Fruit fly (Drosophila melanogaster) whole organism, embryonic: ENCODE results near the gene CG8891.

ENCODE experiments used
- ATbp ChIP-seq: fragments of 200-800 bp; sonication (Bioruptor generic); optimal IDR thresholded peaks from 2 replicates; lab custom pipeline; 2017; ENCODE audit warnings: missing biosample characterization, mild to moderate bottlenecking, missing genetic modification characterization, missing genetic modification reagents
- Ada2b ChIP-seq: fragments of 200-800 bp; sonication (Bioruptor generic); IDR thresholded peaks from 2 replicates; pipeline ENCODE4 v1.3.6; 2022; ENCODE audit warnings: missing biosample characterization, missing genetic modification characterization
- CG10209 ChIP-seq: fragments of 200-800 bp; sonication (Bioruptor generic); optimal IDR thresholded peaks from 3 replicates; lab custom pipeline; 2017; ENCODE audit warnings: missing biosample characterization, mild to moderate bottlenecking, missing genetic modification characterization, missing genetic modification reagents
- CG1024 ChIP-seq: fragments of 200-800 bp; sonication (Bioruptor generic); IDR thresholded peaks from 2 replicates; pipeline ENCODE4 v1.3.6; 2022; ENCODE audit warnings: missing biosample characterization, missing genetic modification characterization
- CG11695 ChIP-seq: fragments of 200-800 bp; sonication (Bioruptor generic); IDR thresholded peaks from 3 replicates; pipeline ENCODE4 v1.3.6; 2022; ENCODE audit warnings: missing biosample characterization, missing genetic modification characterization
- CG12104 ChIP-seq: fragments of 200-800 bp; sonication (Bioruptor generic); optimal IDR thresholded peaks from 3 replicates; lab custom pipeline; 2016; ENCODE audit warnings: missing biosample characterization, missing genetic modification characterization
- CG14667 ChIP-seq: fragments of 200-800 bp; sonication (Bioruptor generic); IDR thresholded peaks from 2 replicates; pipeline ENCODE4 v1.3.6; 2022; ENCODE audit warnings: missing biosample characterization, missing genetic modification characterization
- CG1602 ChIP-seq: fragments of 200-800 bp; sonication (Bioruptor generic); optimal IDR thresholded peaks from 3 replicates; lab custom pipeline; 2016; ENCODE audit warnings: missing biosample characterization, missing genetic modification characterization
- CG17328 ChIP-seq: fragments of 200-800 bp; sonication (Bioruptor generic); IDR thresholded peaks from 2 replicates; pipeline ENCODE4 v1.3.6; 2022; ENCODE audit warnings: missing biosample characterization, missing genetic modification characterization
- CG17568 ChIP-seq: fragments of 200-800 bp; sonication (Bioruptor generic); optimal IDR thresholded peaks from 2 replicates; lab custom pipeline; 2018; ENCODE audit warnings: missing biosample characterization, mild to moderate bottlenecking, missing genetic modification characterization, moderate library complexity
- CG31224 ChIP-seq: fragments of 200-800 bp; sonication (Bioruptor generic); IDR thresholded peaks from 2 replicates; pipeline ENCODE4 v1.3.6; 2022; ENCODE audit warnings: missing biosample characterization, missing genetic modification characterization
- CG31388 ChIP-seq: fragments of 200-800 bp; sonication (Bioruptor generic); optimal IDR thresholded peaks from 2 replicates; lab custom pipeline; 2016; ENCODE audit warnings: missing biosample characterization, missing genetic modification characterization
- CG33213 ChIP-seq: fragments of 200-800 bp; sonication (Bioruptor generic); optimal IDR thresholded peaks from 3 replicates; lab custom pipeline; 2016; ENCODE audit warnings: missing biosample characterization, missing genetic modification characterization
- CG33557 ChIP-seq: fragments of 200-800 bp; sonication (Bioruptor generic); optimal IDR thresholded peaks from 2 replicates; lab custom pipeline; 2019; ENCODE audit warnings: missing biosample characterization, mild to moderate bottlenecking, missing genetic modification characterization, moderate library complexity
- CG3847 ChIP-seq: fragments of 200-800 bp; sonication (Bioruptor generic); IDR thresholded peaks from 2 replicates; pipeline ENCODE4 v1.3.6; 2022; ENCODE audit warnings: missing biosample characterization, missing genetic modification characterization
- CG4360 ChIP-seq: fragments of 200-800 bp; sonication (Bioruptor generic); IDR thresholded peaks from 2 replicates; pipeline ENCODE4 v1.3.6; 2022; ENCODE audit warnings: missing biosample characterization, missing genetic modification characterization
- CG4707 ChIP-seq: fragments of 200-800 bp; sonication (Bioruptor generic); optimal IDR thresholded peaks from 2 replicates; lab custom pipeline; 2018; ENCODE audit warnings: missing biosample characterization, mild to moderate bottlenecking, missing genetic modification characterization, moderate library complexity
- CG4730 ChIP-seq: fragments of 200-800 bp; sonication (Bioruptor generic); IDR thresholded peaks from 2 replicates; pipeline ENCODE4 v1.3.6; 2022; ENCODE audit warnings: missing biosample characterization, missing genetic modification characterization
- CG6689 ChIP-seq: fragments of 200-800 bp; sonication (Bioruptor generic); IDR thresholded peaks from 2 replicates; pipeline ENCODE4 v1.3.6; 2022; ENCODE audit warnings: missing biosample characterization, missing genetic modification characterization
- CG8290 ChIP-seq, 3 experiments: fragments of 200-800 bp; sonication (Bioruptor generic); optimal IDR thresholded peaks; 2 replicates each; lab custom pipeline; 2016 to 2019; ENCODE audit warnings: missing biosample characterization in 3 of 3, missing genetic modification characterization in 3 of 3, mild to moderate bottlenecking in 2 of 3, moderate library complexity in 1 of 3
- CrebB ChIP-seq: fragments of 200-800 bp; sonication (Bioruptor generic); optimal IDR thresholded peaks from 3 replicates; lab custom pipeline; 2018; ENCODE audit warnings: missing biosample characterization, mild to moderate bottlenecking, missing genetic modification characterization
- Fer3 ChIP-seq: fragments of 200-800 bp; sonication (Bioruptor generic); optimal IDR thresholded peaks from 2 replicates; lab custom pipeline; 2018; ENCODE audit warnings: missing biosample characterization, mild to moderate bottlenecking, missing genetic modification characterization, moderate library complexity
- HHEX ChIP-seq: fragments of 200-800 bp; sonication (Bioruptor generic); optimal IDR thresholded peaks from 3 replicates; lab custom pipeline; 2017; ENCODE audit warnings: missing biosample characterization, mild to moderate bottlenecking, missing genetic modification characterization, missing genetic modification reagents
- Hmr ChIP-seq: fragments of 200-800 bp; sonication (Bioruptor generic); optimal IDR thresholded peaks from 3 replicates; lab custom pipeline; 2017; ENCODE audit warnings: mild to moderate bottlenecking, missing biosample characterization, missing genetic modification reagents, missing genetic modification characterization
- Hsf ChIP-seq: fragments of 200-800 bp; sonication (Bioruptor generic); optimal IDR thresholded peaks from 3 replicates; lab custom pipeline; 2016; ENCODE audit warnings: missing biosample characterization, missing genetic modification characterization
- Kr ChIP-seq: fragments of 200-800 bp; sonication (Bioruptor generic); optimal IDR thresholded peaks from 2 replicates; lab custom pipeline; 2017; ENCODE audit warnings: missing biosample characterization, mild to moderate bottlenecking, missing genetic modification characterization
- Scr ChIP-seq: fragments of 200-800 bp; sonication (Bioruptor generic); IDR thresholded peaks from 2 replicates; pipeline ENCODE4 v1.3.6; 2022; ENCODE audit warnings: missing biosample characterization, missing genetic modification characterization; ENCODE audit not compliant: partially characterized antibody
- Six4 ChIP-seq: fragments of 200-800 bp; sonication (Bioruptor generic); optimal IDR thresholded peaks from 2 replicates; lab custom pipeline; 2016; ENCODE audit warnings: missing biosample characterization, missing genetic modification characterization
- Xbp1 ChIP-seq: fragments of 200-800 bp; sonication (Bioruptor generic); optimal IDR thresholded peaks from 3 replicates; lab custom pipeline; 2016; ENCODE audit warnings: missing biosample characterization, mild to moderate bottlenecking, missing genetic modification characterization
- amos ChIP-seq: fragments of 200-800 bp; sonication (Bioruptor generic); IDR thresholded peaks from 2 replicates; pipeline ENCODE4 v1.3.6; 2022; ENCODE audit warnings: missing biosample characterization, missing genetic modification characterization; ENCODE audit not compliant: partially characterized antibody
- az2 ChIP-seq: fragments of 200-800 bp; sonication (Bioruptor generic); optimal IDR thresholded peaks from 3 replicates; lab custom pipeline; 2016; ENCODE audit warnings: missing biosample characterization, missing genetic modification characterization
- dmrt99B ChIP-seq: fragments of 200-800 bp; sonication (Bioruptor generic); optimal IDR thresholded peaks from 2 replicates; lab custom pipeline; 2018; ENCODE audit warnings: missing biosample characterization, mild to moderate bottlenecking, missing genetic modification characterization, moderate library complexity
- eyg ChIP-seq: fragments of 200-800 bp; sonication (Bioruptor generic); optimal IDR thresholded peaks from 3 replicates; lab custom pipeline; 2016; ENCODE audit warnings: missing biosample characterization, missing genetic modification characterization
- fd102C ChIP-seq: fragments of 200-800 bp; sonication (Bioruptor generic); optimal IDR thresholded peaks from 2 replicates; lab custom pipeline; 2018; ENCODE audit warnings: missing biosample characterization, mild to moderate bottlenecking, missing genetic modification characterization, moderate library complexity
- fd64A ChIP-seq: fragments of 200-800 bp; sonication (Bioruptor generic); optimal IDR thresholded peaks from 3 replicates; lab custom pipeline; 2018; ENCODE audit warnings: missing biosample characterization, mild to moderate bottlenecking, missing genetic modification characterization
- gcm2 ChIP-seq: fragments of 200-800 bp; sonication (Bioruptor generic); optimal IDR thresholded peaks from 2 replicates; lab custom pipeline; 2016; ENCODE audit warnings: missing biosample characterization, missing genetic modification characterization
- jigr1 ChIP-seq: fragments of 200-800 bp; sonication (Bioruptor generic); IDR thresholded peaks from 3 replicates; pipeline ENCODE4 v1.3.6; 2022; ENCODE audit warnings: missing biosample characterization, missing genetic modification characterization
- jumu ChIP-seq: fragments of 200-800 bp; sonication (Bioruptor generic); optimal IDR thresholded peaks from 3 replicates; lab custom pipeline; 2016; ENCODE audit warnings: missing biosample characterization, missing genetic modification characterization
- ken ChIP-seq: fragments of 200-800 bp; sonication (Bioruptor generic); IDR thresholded peaks from 3 replicates; pipeline ENCODE4 v1.3.6; 2022; ENCODE audit warnings: missing biosample characterization, missing genetic modification characterization
- lola ChIP-seq, 3 experiments: fragments of >200 bp in 2 of 3; fragments of 200-800 bp in 1 of 3; sonication (Bioruptor generic) in 1 of 3; optimal IDR thresholded peaks; 2 replicates each; lab custom pipeline; 2017 to 2019; ENCODE audit warnings: missing biosample characterization in 3 of 3, missing genetic modification characterization in 3 of 3, mild to moderate bottlenecking in 1 of 3, moderate library complexity in 1 of 3
- pan ChIP-seq, 4 experiments: fragments of >200 bp in 3 of 4; fragments of 200-800 bp in 1 of 4; sonication (Bioruptor generic) in 1 of 4; optimal IDR thresholded peaks in 3 of 4; IDR thresholded peaks in 1 of 4; 2 replicates each; pipeline versions ENCODE4 v1.3.6 to Lab custom; 2017 to 2022; ENCODE audit warnings: missing biosample characterization in 2 of 4, missing genetic modification characterization in 2 of 4, mixed read lengths in 1 of 4
- pho ChIP-seq: fragments of 200-800 bp; sonication (Bioruptor generic); optimal IDR thresholded peaks from 2 replicates; lab custom pipeline; 2016; ENCODE audit warnings: missing biosample characterization, missing genetic modification characterization
- sisA ChIP-seq: fragments of 200-800 bp; sonication (Bioruptor generic); IDR thresholded peaks from 2 replicates; pipeline ENCODE4 v1.3.6; 2022; ENCODE audit warnings: missing biosample characterization, missing genetic modification characterization
- sob ChIP-seq: fragments of 200-800 bp; sonication (Bioruptor generic); IDR thresholded peaks from 2 replicates; pipeline ENCODE4 v1.3.6; 2022; ENCODE audit warnings: missing biosample characterization, missing genetic modification characterization
- zfh2 ChIP-seq: fragments of 200-800 bp; sonication (Bioruptor generic); optimal IDR thresholded peaks from 2 replicates; lab custom pipeline; 2016; ENCODE audit warnings: missing biosample characterization, missing genetic modification characterization

The CG8891 gene

dm6 chr2L:5002711-5003402 lies 23.7 kb upstream of the CG8891 start (continued):
- no peak for TF ChIP-seq CG17568 (GFP tag; lab: Kevin White, UChicago)
- TF ChIP-seq CG11695 (GFP tag; lab: Robert Waterston, UW) = 0 out of 3 replicates have a peak, but pooled peaks have one; percentile 23
- TF ChIP-seq lola (GFP tag; optimal IDR thresholded peaks at IDR 0.05; lab: Kevin White, UChicago) = no peak
- peak; percentile 27 for TF ChIP-seq ATbp (GFP tag; lab: Kevin White, UChicago)
- TF ChIP-seq fd64A (GFP tag; lab: Kevin White, UChicago) = no peak
- no peak for TF ChIP-seq pho (GFP tag; lab: Kevin White, UChicago)
- TF ChIP-seq Kr (GFP tag; lab: Kevin White, UChicago) = no peak
- no peak for TF ChIP-seq amos (GFP tag; lab: Robert Waterston, UW)
- TF ChIP-seq CG8290 (GFP tag; optimal IDR thresholded peaks at IDR 0.05; lab: Kevin White, UChicago) = no peak
- TF ChIP-seq CG8290 (tag; optimal IDR thresholded peaks at IDR 0.05; lab: Kevin White, UChicago) = no peak
- TF ChIP-seq sisA (GFP tag; lab: Robert Waterston, UW) = peak; percentile 31; the same call in 1 of the 2 replicates
- TF ChIP-seq CG33213 (GFP tag; lab: Kevin White, UChicago) = no peak
- no peak for TF ChIP-seq Hmr (GFP tag; lab: Kevin White, UChicago)
- no peak for TF ChIP-seq CG14667 (GFP tag; lab: Robert Waterston, UW)
- no peak for TF ChIP-seq CrebB (tag; lab: Kevin White, UChicago)
- TF ChIP-seq Six4 (GFP tag; lab: Kevin White, UChicago) = no peak
- no peak for TF ChIP-seq CG31388
- no peak for TF ChIP-seq az2
- TF ChIP-seq CG3847 (GFP tag; lab: Robert Waterston, UW) = no peak
- no peak for TF ChIP-seq CG33557 (GFP tag; lab: Kevin White, UChicago)
- TF ChIP-seq zfh2 (GFP tag; lab: Kevin White, UChicago) = peak; percentile 19
- 0 out of 2 replicates have a peak, but pooled peaks have one; percentile 40 for TF ChIP-seq CG17328
- TF ChIP-seq fd102C (GFP tag; lab: Kevin White, UChicago) = no peak
- TF ChIP-seq pan (optimal IDR thresholded peaks at IDR 0.05; lab: Kevin White, UChicago) = no peak
- no peak for TF ChIP-seq pan (GFP tag; optimal IDR thresholded peaks at IDR 0.05 in 1 of 2, IDR thresholded peaks at IDR 0.05 in 1 of 2)
- TF ChIP-seq Hsf (GFP tag; lab: Kevin White, UChicago) = no peak
- no peak for TF ChIP-seq HHEX
- TF ChIP-seq CG4730 (GFP tag; lab: Robert Waterston, UW) = no peak
- no peak for TF ChIP-seq jumu (GFP tag; lab: Kevin White, UChicago)
- TF ChIP-seq CG6689 (GFP tag; lab: Robert Waterston, UW) = no peak
- TF ChIP-seq CG1024 (GFP tag; lab: Robert Waterston, UW) = no peak
- TF ChIP-seq jigr1 (GFP tag; lab: Robert Waterston, UW) = no peak
- no peak for TF ChIP-seq CG4707
- TF ChIP-seq ken (GFP tag; lab: Robert Waterston, UW) = 0 out of 3 replicates have a peak, but pooled peaks have one; percentile 5
- TF ChIP-seq CG1602 (GFP tag; lab: Kevin White, UChicago) = no peak
- no peak for TF ChIP-seq eyg (GFP tag; lab: Kevin White, UChicago)
- no peak for TF ChIP-seq Scr (GFP tag; lab: Robert Waterston, UW)
- TF ChIP-seq dmrt99B (tag; lab: Kevin White, UChicago) = no peak
- TF ChIP-seq CG10209 = peak; percentile 3
- TF ChIP-seq sob = no peak
- no peak for TF ChIP-seq CG31224 (GFP tag; lab: Robert Waterston, UW)
- no peak for TF ChIP-seq Fer3 (tag; lab: Kevin White, UChicago)
- no peak for TF ChIP-seq CG12104
- no peak for TF ChIP-seq CG4360 (GFP tag; lab: Robert Waterston, UW)
- TF ChIP-seq Xbp1 = no peak
- TF ChIP-seq gcm2 = no peak
- peak; percentile 38; the same call in 1 of the 2 replicates for TF ChIP-seq Ada2b (GFP tag; lab: Robert Waterston, UW)
